Worm (Caenorhabditis elegans) whole organism, L1 larva: ENCODE measurements around the gene fbxa-176.

Experiments
- skn-1 ChIP-seq: fragments of 150-350 bp; optimal IDR thresholded peaks from 2 replicates; lab custom pipeline; 2014; ENCODE audit warnings: missing biosample characterization, missing genetic modification characterization
- unc-62 ChIP-seq: fragments of 150-350 bp; optimal IDR thresholded peaks from 2 replicates; lab custom pipeline; 2014; ENCODE audit warnings: missing biosample characterization, missing genetic modification reagents, missing genetic modification characterization
- unc-98 ChIP-seq: fragments of 200-800 bp; sonication (Bioruptor generic); IDR thresholded peaks from 2 replicates; pipeline ENCODE4 v1.3.6; 2022; ENCODE audit warnings: missing genetic modification characterization, missing compliant biosample characterization

DNA sequence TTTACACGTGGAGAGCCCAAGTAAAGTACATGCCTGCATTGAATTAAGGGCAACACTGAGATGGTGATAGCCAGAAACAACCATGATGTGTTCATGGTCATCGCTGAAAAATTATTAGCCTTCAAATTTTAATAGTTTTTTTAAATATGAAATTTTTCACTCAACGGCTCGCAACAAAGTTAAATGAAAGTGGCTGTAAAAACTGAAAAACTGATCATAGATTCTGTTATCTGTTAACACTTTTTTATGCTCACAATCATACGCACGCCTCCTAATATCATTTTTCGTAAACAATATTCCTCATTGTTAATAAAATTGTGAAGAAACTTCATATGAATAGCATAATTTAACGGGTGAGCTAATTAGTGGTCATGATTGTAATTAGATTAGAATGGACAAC is 18.1 kb upstream of the fbxa-176 start, which contains the start of gene C18D4.4:
- no peak for TF ChIP-seq skn-1 (tag; lab: Kevin White, UChicago)
- TF ChIP-seq unc-62 (GFP tag; lab: Kevin White, UChicago) = no peak
- no peak for TF ChIP-seq unc-98 (GFP tag; lab: Robert Waterston, UW)
